ENCODE assay signal across 1 fruit fly cellular context in the genomic region with DNA sequence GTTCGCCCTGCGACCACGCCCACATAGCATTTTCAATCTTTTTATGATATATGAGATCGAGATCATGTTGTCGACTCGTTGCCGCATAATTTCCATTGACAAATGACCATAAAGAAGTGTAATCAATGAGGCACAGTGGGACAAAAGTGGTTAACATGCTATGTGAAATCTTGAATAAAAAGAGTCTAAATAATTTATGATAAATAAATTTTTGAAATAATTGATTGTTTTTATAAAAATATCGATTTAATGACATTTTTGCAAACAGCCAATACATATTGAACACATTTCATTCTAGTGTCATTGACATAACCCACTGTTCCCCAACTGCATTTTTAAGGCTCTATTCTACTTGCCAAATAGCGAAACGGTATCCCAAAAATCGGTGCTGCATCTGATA.
TF ChIP-seq lines count a peak whose summit lies in the region.

No protein-coding gene starts in this region.

TF ChIP-seq in whole organism, embryonic, 481 proteins besides CTCF, POLR2A, EP300 and RAD21 (continued from another document):
- peak; percentile 54 for TF ChIP-seq Drgx (GFP tag; IDR thresholded peaks at IDR 0.05; lab: Robert Waterston, UW)
- TF ChIP-seq dmrt99B (tag; optimal IDR thresholded peaks at IDR 0.05; lab: Kevin White, UChicago), result peak; percentile 31
- TF ChIP-seq Sin3A (optimal IDR thresholded peaks at IDR 0.05; lab: Kevin White, UChicago), result no peak
- TF ChIP-seq E2f2 (GFP tag; IDR thresholded peaks at IDR 0.05; lab: Robert Waterston, UW), result 0 out of 2 replicates have a peak, but pooled peaks have one; percentile 12
- TF ChIP-seq CG8388 (GFP tag; optimal IDR thresholded peaks at IDR 0.05; lab: Kevin White, UChicago), result peak; percentile 11
- TF ChIP-seq B-H2 (GFP tag; optimal IDR thresholded peaks at IDR 0.05; lab: Kevin White, UChicago), result no peak
- no peak for TF ChIP-seq CG2129 (GFP tag; IDR thresholded peaks at IDR 0.05; lab: Robert Waterston, UW; ENCODE audit: partially characterized antibody)
- TF ChIP-seq ind (GFP tag; optimal IDR thresholded peaks at IDR 0.05; lab: Kevin White, UChicago), result peak; percentile 6
- peak; percentile 7 for TF ChIP-seq CG17359 (tag; optimal IDR thresholded peaks at IDR 0.05; lab: Kevin White, UChicago)
- TF ChIP-seq dpn (GFP tag; optimal IDR thresholded peaks at IDR 0.05; lab: Kevin White, UChicago), result peak in 1 of 2 experiments; percentile 13
- TF ChIP-seq CG14441 (GFP tag; IDR thresholded peaks at IDR 0.05; lab: Robert Waterston, UW), result 0 out of 2 replicates have a peak, but pooled peaks have one; percentile 13
- TF ChIP-seq CG10147 (GFP tag; optimal IDR thresholded peaks at IDR 0.05; lab: Kevin White, UChicago), result no peak
- TF ChIP-seq Oli (tag; optimal IDR thresholded peaks at IDR 0.05; lab: Kevin White, UChicago), result peak; percentile 54
- TF ChIP-seq Hmx (GFP tag; optimal IDR thresholded peaks at IDR 0.05; lab: Kevin White, UChicago), result no peak
- TF ChIP-seq dmrt11E (tag; optimal IDR thresholded peaks at IDR 0.05; lab: Kevin White, UChicago), result no peak
- no peak for TF ChIP-seq CG8765 (GFP tag; IDR thresholded peaks at IDR 0.05; lab: Robert Waterston, UW)
- peak; percentile 23; the same call in 1 of the 2 replicates for TF ChIP-seq CG17328 (GFP tag; IDR thresholded peaks at IDR 0.05; lab: Robert Waterston, UW)
- no peak for TF ChIP-seq CG31224 (GFP tag; IDR thresholded peaks at IDR 0.05; lab: Robert Waterston, UW)
- TF ChIP-seq Sry-β (GFP tag; optimal IDR thresholded peaks at IDR 0.05; lab: Kevin White, UChicago), result no peak
- TF ChIP-seq CG31441 (GFP tag; IDR thresholded peaks at IDR 0.05; lab: Robert Waterston, UW), result peak; percentile 35; the same call in 1 of the 2 replicates
- no peak for TF ChIP-seq CG17568 (GFP tag; optimal IDR thresholded peaks at IDR 0.05; lab: Kevin White, UChicago)
